In genomic region chrV:14055097-14055496, ce11 we compare ENCODE assay signal across 3 worm cellular contexts.
TF ChIP-seq lines count a peak whose summit lies in the region.
"Not testable (repeated sequence)": the region's sequence is repeated elsewhere in the genome, so short reads cannot be mapped to it uniquely, and the experiment has no call there.

No protein-coding gene starts in this region.

TF ChIP-seq in whole organism, L1 larva, 84 proteins besides CTCF, POLR2A, EP300 and RAD21 (continued from another document and continues in another):
- peak; percentile 94 for TF ChIP-seq efl-3 (GFP tag; optimal IDR thresholded peaks at IDR 0.05; lab: Kevin White, UChicago)
- peak; percentile 92 for TF ChIP-seq zip-4 (GFP tag; optimal IDR thresholded peaks at IDR 0.05; lab: Kevin White, UChicago)
- peak; percentile 87 for TF ChIP-seq jun-1 (tag; optimal IDR thresholded peaks at IDR 0.05; lab: Kevin White, UChicago)
- TF ChIP-seq nhr-237 (tag; optimal IDR thresholded peaks at IDR 0.05; lab: Kevin White, UChicago) = peak; percentile 63
- peak; percentile 100 for TF ChIP-seq pax-3 (tag; optimal IDR thresholded peaks at IDR 0.05; lab: Kevin White, UChicago)
- TF ChIP-seq mep-1 (tag; optimal IDR thresholded peaks at IDR 0.05; lab: Kevin White, UChicago) = peak; percentile 83
- peak; percentile 99 for TF ChIP-seq nhr-47 (tag; optimal IDR thresholded peaks at IDR 0.05; lab: Kevin White, UChicago)
- TF ChIP-seq isw-1 (GFP tag; IDR thresholded peaks at IDR 0.05; lab: Robert Waterston, UW) = peak; percentile 99
- TF ChIP-seq lir-3 (tag; optimal IDR thresholded peaks at IDR 0.05; lab: Kevin White, UChicago; ENCODE audit: poor library complexity) = peak; percentile 99
- TF ChIP-seq mdl-1 (tag; optimal IDR thresholded peaks at IDR 0.05; lab: Kevin White, UChicago) = peak in 1 of 2 experiments; percentile 90
- TF ChIP-seq Y116A8C.19 (tag; optimal IDR thresholded peaks at IDR 0.05; lab: Kevin White, UChicago; ENCODE audit: borderline replicate concordance) = peak; percentile 98
- TF ChIP-seq skn-1 (tag; optimal IDR thresholded peaks at IDR 0.05; lab: Kevin White, UChicago) = peak; percentile 62
- peak; percentile 95 for TF ChIP-seq hlh-4 (tag; optimal IDR thresholded peaks at IDR 0.05; lab: Kevin White, UChicago)
- TF ChIP-seq efl-1 (optimal IDR thresholded peaks at IDR 0.05; lab: Kevin White, UChicago) = peak; percentile 90 to 91
- peak; percentile 84 to 99 for TF ChIP-seq efl-1 (GFP tag; optimal IDR thresholded peaks at IDR 0.05 in 1 of 2; lab: Kevin White, UChicago)
- peak; percentile 83 to 89 for TF ChIP-seq lin-35 (GFP tag; optimal IDR thresholded peaks at IDR 0.05; lab: Kevin White, UChicago)
- peak; percentile 65 for TF ChIP-seq lin-15B (tag; optimal IDR thresholded peaks at IDR 0.05; lab: Kevin White, UChicago)
- peak; percentile 31 for TF ChIP-seq aly-2 (tag; optimal IDR thresholded peaks at IDR 0.05; lab: Kevin White, UChicago)
- peak; percentile 92 for TF ChIP-seq C34B4.2 (tag; optimal IDR thresholded peaks at IDR 0.05; lab: Kevin White, UChicago)
- TF ChIP-seq swsn-7 (tag; optimal IDR thresholded peaks at IDR 0.05; lab: Kevin White, UChicago) = peak; percentile 98
- peak; percentile 100 for TF ChIP-seq mab-9 (GFP tag; IDR thresholded peaks at IDR 0.05; lab: Robert Waterston, UW)
- peak; percentile 100 for TF ChIP-seq nhr-85 (tag; lab: Kevin White, UChicago)
- TF ChIP-seq vab-15 (tag; optimal IDR thresholded peaks at IDR 0.05; lab: Kevin White, UChicago) = peak; percentile 88
- peak; percentile 98 for TF ChIP-seq lin-14 (GFP tag; optimal IDR thresholded peaks at IDR 0.05; lab: Kevin White, UChicago)
- peak; percentile 29 for TF ChIP-seq fkh-10 (GFP tag; optimal IDR thresholded peaks at IDR 0.05; lab: Kevin White, UChicago)
- TF ChIP-seq grh-1 (GFP tag; IDR thresholded peaks at IDR 0.05; lab: Robert Waterston, UW) = peak; percentile 99
- TF ChIP-seq unc-86 (tag; optimal IDR thresholded peaks at IDR 0.05; lab: Kevin White, UChicago) = peak; percentile 94
- peak; percentile 99 for TF ChIP-seq nhr-71 (tag; optimal IDR thresholded peaks at IDR 0.05; lab: Kevin White, UChicago)
- peak; percentile 97 for TF ChIP-seq ceh-63 (GFP tag; optimal IDR thresholded peaks at IDR 0.05; lab: Kevin White, UChicago)
- peak; percentile 96 for TF ChIP-seq xbp-1 (tag; optimal IDR thresholded peaks at IDR 0.05; lab: Kevin White, UChicago)
- TF ChIP-seq snu-23 (GFP tag; optimal IDR thresholded peaks at IDR 0.05; lab: Kevin White, UChicago) = peak; percentile 98
- TF ChIP-seq nhr-11 (tag; optimal IDR thresholded peaks at IDR 0.05; lab: Kevin White, UChicago) = peak; percentile 80
- TF ChIP-seq ama-1 (optimal IDR thresholded peaks at IDR 0.05; lab: Kevin White, UChicago) = peak; percentile 2
- TF ChIP-seq nhr-76 (tag; optimal IDR thresholded peaks at IDR 0.05; lab: Kevin White, UChicago) = peak; percentile 1
- TF ChIP-seq ztf-4 (tag; optimal IDR thresholded peaks at IDR 0.05; lab: Kevin White, UChicago) = peak; percentile 95
- TF ChIP-seq C04F5.9 (tag; optimal IDR thresholded peaks at IDR 0.05; lab: Kevin White, UChicago) = peak; percentile 96
- TF ChIP-seq fkh-8 (tag; optimal IDR thresholded peaks at IDR 0.05; lab: Kevin White, UChicago) = peak; percentile 97
- TF ChIP-seq lin-39 (tag; optimal IDR thresholded peaks at IDR 0.05; lab: Kevin White, UChicago) = peak; percentile 93
- TF ChIP-seq fkh-4 (tag; optimal IDR thresholded peaks at IDR 0.05; lab: Kevin White, UChicago; ENCODE audit: borderline replicate concordance) = peak; percentile 100
- TF ChIP-seq lin-13 (GFP tag; optimal IDR thresholded peaks at IDR 0.05; lab: Kevin White, UChicago) = peak; percentile 92
- peak; percentile 99 for TF ChIP-seq nhr-20 (tag; optimal IDR thresholded peaks at IDR 0.05; lab: Kevin White, UChicago)
- TF ChIP-seq irx-1 (tag; optimal IDR thresholded peaks at IDR 0.05; lab: Kevin White, UChicago) = peak; percentile 99
- peak; percentile 80 to 87 (median 81) for TF ChIP-seq dpl-1 (GFP tag; optimal IDR thresholded peaks at IDR 0.05; lab: Kevin White, UChicago)

TF ChIP-seq in whole organism, L3 larva, 47 proteins besides CTCF, POLR2A, EP300 and RAD21 (continued from another document):
- TF ChIP-seq nhr-25 (tag; optimal IDR thresholded peaks at IDR 0.05; lab: Kevin White, UChicago) (peak; percentile 96), nfya-1 (tag; optimal IDR thresholded peaks at IDR 0.05; lab: Kevin White, UChicago; ENCODE audit: insufficient read depth) (peak; percentile 87), nhr-43 (tag; optimal IDR thresholded peaks at IDR 0.05; lab: Kevin White, UChicago; ENCODE audit: poor library complexity, severe bottlenecking) (peak; percentile 98), ceh-82 (tag; optimal IDR thresholded peaks at IDR 0.05; lab: Kevin White, UChicago) (peak; percentile 75), eor-1 (tag; optimal IDR thresholded peaks at IDR 0.05; lab: Kevin White, UChicago) (peak in 1 of 2 experiments; percentile 23), nhr-77 (tag; optimal IDR thresholded peaks at IDR 0.05; lab: Kevin White, UChicago) (peak; percentile 39), ztf-4 (tag; optimal IDR thresholded peaks at IDR 0.05; lab: Kevin White, UChicago) (peak; percentile 28), nhr-23 (tag; optimal IDR thresholded peaks at IDR 0.05; lab: Kevin White, UChicago) (peak; percentile 97), jun-1 (tag; optimal IDR thresholded peaks at IDR 0.05; lab: Kevin White, UChicago) (peak; percentile 87)
TF ChIP-seq in whole organism, L3 larva: peak in this region for 28; not testable (repeated sequence) for 19.

TF ChIP-seq in whole organism, young adult, 124 proteins besides CTCF, POLR2A, EP300 and RAD21 (continued from another document):
- TF ChIP-seq F22D6.2 (tag; optimal IDR thresholded peaks at IDR 0.05; lab: Kevin White, UChicago) (peak; percentile 86), F52B5.7 (tag; optimal IDR thresholded peaks at IDR 0.05; lab: Kevin White, UChicago) (peak; percentile 73), ztf-26 (tag; optimal IDR thresholded peaks at IDR 0.05; lab: Kevin White, UChicago) (peak; percentile 94), F57A8.1 (GFP tag; optimal IDR thresholded peaks at IDR 0.05; lab: Kevin White, UChicago) (peak; percentile 34), ztf-3 (GFP tag; optimal IDR thresholded peaks at IDR 0.05; lab: Kevin White, UChicago) (peak; percentile 73), Y56A3A.18 (GFP tag; IDR thresholded peaks at IDR 0.05; lab: Robert Waterston, UW) (peak; percentile 93), madf-10 (tag; optimal IDR thresholded peaks at IDR 0.05; lab: Kevin White, UChicago) (peak; percentile 88), lin-35 (GFP tag; optimal IDR thresholded peaks at IDR 0.05; lab: Kevin White, UChicago) (peak in 2 of 3 experiments; percentile 29 to 84), nhr-120 (GFP tag; IDR thresholded peaks at IDR 0.05; lab: Robert Waterston, UW) (peak; percentile 83; the same call in 1 of the 2 replicates), ekl-4 (GFP tag; IDR thresholded peaks at IDR 0.05; lab: Robert Waterston, UW) (peak; percentile 98), ztf-28 (GFP tag; IDR thresholded peaks at IDR 0.05; lab: Robert Waterston, UW) (peak; percentile 91), madf-8 (GFP tag; conservative IDR thresholded peaks at IDR 0.05; lab: Robert Waterston, UW) (peak; percentile 67), somi-1 (GFP tag; optimal IDR thresholded peaks at IDR 0.05; lab: Kevin White, UChicago) (peak; percentile 84), ztf-18 (tag; optimal IDR thresholded peaks at IDR 0.05; lab: Kevin White, UChicago) (peak; percentile 55), F33H1.4 (GFP tag; IDR thresholded peaks at IDR 0.05; lab: Robert Waterston, UW) (peak; percentile 72), athp-1 (tag; optimal IDR thresholded peaks at IDR 0.05; lab: Kevin White, UChicago) (peak; percentile 91), hmg-1.2 (GFP tag; IDR thresholded peaks at IDR 0.05; lab: Robert Waterston, UW) (peak; percentile 96), aptf-2 (GFP tag; conservative IDR thresholded peaks at IDR 0.05; lab: Robert Waterston, UW) (peak; percentile 91), F10E7.11 (tag; optimal IDR thresholded peaks at IDR 0.05; lab: Kevin White, UChicago) (peak; percentile 47), D2030.7 (GFP tag; IDR thresholded peaks at IDR 0.05; lab: Robert Waterston, UW) (peak; percentile 60), madf-6 (GFP tag; IDR thresholded peaks at IDR 0.05; lab: Robert Waterston, UW) (peak; percentile 85), B0019.2 (GFP tag; conservative IDR thresholded peaks at IDR 0.05; lab: Robert Waterston, UW) (0 out of 2 replicates have a peak, but pooled peaks have one; percentile 15), tbp1 (GFP tag; optimal IDR thresholded peaks at IDR 0.05; lab: Kevin White, UChicago) (peak; percentile 68), bed-1 (GFP tag; IDR thresholded peaks at IDR 0.05; lab: Robert Waterston, UW) (peak; percentile 97), egl-18 (GFP tag; IDR thresholded peaks at IDR 0.05; lab: Robert Waterston, UW) (peak; percentile 95), F37B4.10 (GFP tag; IDR thresholded peaks at IDR 0.05; lab: Robert Waterston, UW) (peak; percentile 90; the same call in 1 of the 2 replicates), C06A6.2 (GFP tag; conservative IDR thresholded peaks at IDR 0.05; lab: Robert Waterston, UW) (peak; percentile 97), nfyb-1 (GFP tag; IDR thresholded peaks at IDR 0.05; lab: Robert Waterston, UW) (peak; percentile 97), ztf-25 (GFP tag; IDR thresholded peaks at IDR 0.05; lab: Robert Waterston, UW) (peak; percentile 77; the same call in 1 of the 2 replicates), attf-6 (GFP tag; IDR thresholded peaks at IDR 0.05; lab: Robert Waterston, UW) (peak; percentile 58), K12H6.12 (tag; optimal IDR thresholded peaks at IDR 0.05; lab: Kevin White, UChicago) (peak; percentile 92), ets-4 (GFP tag; optimal IDR thresholded peaks at IDR 0.05; lab: Kevin White, UChicago) (peak; percentile 41), ceh-91 (GFP tag; IDR thresholded peaks at IDR 0.05; lab: Robert Waterston, UW) (peak; percentile 77), let-526 (GFP tag; IDR thresholded peaks at IDR 0.05; lab: Robert Waterston, UW) (peak; percentile 98), ztf-6 (GFP tag; IDR thresholded peaks at IDR 0.05; lab: Robert Waterston, UW) (peak; percentile 91), madf-3 (GFP tag; IDR thresholded peaks at IDR 0.05; lab: Robert Waterston, UW) (peak; percentile 94), ceh-27 (GFP tag; optimal IDR thresholded peaks at IDR 0.05; lab: Kevin White, UChicago) (peak; percentile 96), attf-3 (GFP tag; conservative IDR thresholded peaks at IDR 0.05; lab: Robert Waterston, UW) (peak; percentile 82), tlf-1 (GFP tag; optimal IDR thresholded peaks at IDR 0.05; lab: Kevin White, UChicago) (peak; percentile 85), gei-17 (GFP tag; optimal IDR thresholded peaks at IDR 0.05; lab: Kevin White, UChicago) (peak; percentile 72), C17E4.6 (GFP tag; IDR thresholded peaks at IDR 0.05; lab: Robert Waterston, UW) (peak; percentile 85), K11D2.4 (GFP tag; IDR thresholded peaks at IDR 0.05; lab: Robert Waterston, UW) (peak; percentile 97), unc-130 (GFP tag; optimal IDR thresholded peaks at IDR 0.05; lab: Kevin White, UChicago) (peak; percentile 60), Y67H2A.10 (GFP tag; conservative IDR thresholded peaks at IDR 0.05; lab: Robert Waterston, UW) (peak; percentile 90), hsf-1 (GFP tag; IDR thresholded peaks at IDR 0.05; lab: Robert Waterston, UW) (peak; percentile 74), snpc-4 (tag; optimal IDR thresholded peaks at IDR 0.05; lab: Kevin White, UChicago) (peak in 3 of 4 experiments; percentile 48 to 82 (median 77)), egrh-3 (GFP tag; IDR thresholded peaks at IDR 0.05; lab: Robert Waterston, UW) (peak; percentile 79; the same call in 1 of the 2 replicates)
- not testable (repeated sequence) for TF ChIP-seq snpc-4 (GFP tag; optimal IDR thresholded peaks at IDR 0.05; lab: Kevin White, UChicago)
